Fruit fly (Drosophila melanogaster): ENCODE data around the gene Fdx2.

dm6 chr3L:4265836-4266235 lies 26.4 kb upstream of the Fdx2 start:
- TF ChIP-seq CG8478 (optimal IDR thresholded peaks at IDR 0.05), result no peak
- no peak for TF ChIP-seq CTCF (optimal IDR thresholded peaks at IDR 0.05)

All from S2 (cell line).